Fruit fly (Drosophila melanogaster): ENCODE data around the gene nbs.

DNA sequence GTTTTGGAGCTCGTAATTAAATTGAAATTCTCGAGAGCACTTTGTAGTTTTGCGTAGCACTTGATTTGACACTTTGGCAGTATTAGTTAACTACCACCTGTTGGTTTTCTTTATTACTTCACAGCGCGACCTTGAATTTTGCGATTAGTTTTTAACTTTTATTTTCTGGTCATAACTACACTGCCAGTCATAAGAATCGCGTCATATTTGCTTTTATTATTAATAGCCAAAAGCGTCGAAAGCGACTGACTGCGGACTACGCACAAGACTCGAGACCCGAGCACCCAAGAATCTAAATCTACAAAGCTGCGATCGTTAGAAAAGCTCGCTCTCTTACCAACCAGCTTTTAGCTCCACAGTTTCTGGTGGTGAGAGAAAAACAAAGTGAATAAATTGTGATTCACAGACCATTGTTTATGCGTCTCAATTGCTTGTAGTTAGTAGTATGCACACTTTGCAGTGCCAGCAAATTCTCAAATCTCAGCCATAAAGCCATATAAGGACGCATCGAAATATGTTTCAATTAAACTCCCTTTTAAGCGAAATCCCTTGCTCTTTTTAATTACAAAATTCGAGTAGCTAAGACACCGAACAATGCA, 37.3 kb upstream of the nbs start, which contains the start of gene CG42268:
- no peak for TF ChIP-seq CG8478 (optimal IDR thresholded peaks at IDR 0.05)
- no peak for TF ChIP-seq CTCF (optimal IDR thresholded peaks at IDR 0.05)
